Fruit fly (Drosophila melanogaster) whole organism, pupa: ENCODE results near the gene Ance-3.

ENCODE experiments used
- CG17806 ChIP-seq: fragments of 200-800 bp; sonication (Bioruptor generic); optimal IDR thresholded peaks from 2 replicates; lab custom pipeline; 2018; ENCODE audit warnings: missing biosample characterization, mild to moderate bottlenecking, missing genetic modification characterization, moderate library complexity
- CG32121 ChIP-seq: fragments of 200-800 bp; sonication (Bioruptor generic); IDR thresholded peaks from 2 replicates; pipeline ENCODE4 v1.3.6; 2022; ENCODE audit warnings: missing biosample characterization, missing genetic modification characterization
- CG34367 ChIP-seq: fragments of 200-800 bp; sonication (Bioruptor generic); optimal IDR thresholded peaks from 2 replicates; lab custom pipeline; 2018; ENCODE audit warnings: missing biosample characterization, mild to moderate bottlenecking, missing genetic modification characterization
- Ets98B ChIP-seq: fragments of 200-800 bp; sonication (Bioruptor generic); IDR thresholded peaks from 2 replicates; pipeline ENCODE4 v1.3.6; 2022; ENCODE audit warnings: missing biosample characterization, missing genetic modification characterization
- Snoo ChIP-seq: fragments of 200-800 bp; sonication (Bioruptor generic); optimal IDR thresholded peaks from 3 replicates; lab custom pipeline; 2017; ENCODE audit warnings: missing biosample characterization, mild to moderate bottlenecking, missing genetic modification characterization, inconsistent platforms
- gl ChIP-seq: fragments of 200-800 bp; sonication (Bioruptor generic); optimal IDR thresholded peaks from 2 replicates; lab custom pipeline; 2018; ENCODE audit warnings: missing biosample characterization, mild to moderate bottlenecking, missing genetic modification characterization

dm6 chr2L:13972847-13973246 is 58.3 kb downstream of the Ance-3 start, which contains the start of gene He:
- no peak for TF ChIP-seq CG17806 (tag; lab: Kevin White, UChicago)
- TF ChIP-seq CG32121 (GFP tag; lab: Robert Waterston, UW) = no peak
- no peak for TF ChIP-seq gl
- TF ChIP-seq Snoo (tag; lab: Kevin White, UChicago) = no peak
- no peak for TF ChIP-seq Ets98B (GFP tag; lab: Robert Waterston, UW)
- no peak for TF ChIP-seq CG34367 (tag; lab: Kevin White, UChicago)
